Worm (Caenorhabditis elegans) whole organism, L3 larva: ENCODE data around the gene Y44A6D.1.

Experiments
- R02D3.7 ChIP-seq: fragments of 150-350 bp; optimal IDR thresholded peaks from 2 replicates; lab custom pipeline; 2014; ENCODE audit warnings: missing biosample characterization, missing genetic modification characterization
- ZK546.5 ChIP-seq: sonication (generic microtip); optimal IDR thresholded peaks from 2 replicates; lab custom pipeline; 2017; ENCODE audit warnings: missing biosample characterization, missing genetic modification characterization
- aly-2 ChIP-seq: fragments of 150-350 bp; optimal IDR thresholded peaks from 2 replicates; lab custom pipeline; 2014; ENCODE audit warnings: missing biosample characterization, missing genetic modification characterization
- ama-1 ChIP-seq: fragments of 150-350 bp; optimal IDR thresholded peaks from 2 replicates; lab custom pipeline; 2018
- ceh-28 ChIP-seq: fragments of 150-350 bp; optimal IDR thresholded peaks from 2 replicates; lab custom pipeline; 2014; ENCODE audit warnings: missing biosample characterization, missing genetic modification reagents, missing genetic modification characterization
- ceh-82 ChIP-seq: fragments of 150-350 bp; optimal IDR thresholded peaks from 2 replicates; lab custom pipeline; 2014; ENCODE audit warnings: missing biosample characterization, missing genetic modification characterization
- ceh-9 ChIP-seq: sonication (generic microtip); optimal IDR thresholded peaks from 2 replicates; lab custom pipeline; 2018; ENCODE audit warnings: missing biosample characterization, missing genetic modification characterization
- daf-12 ChIP-seq: fragments of 150-350 bp; optimal IDR thresholded peaks from 2 replicates; lab custom pipeline; 2014; ENCODE audit warnings: missing biosample characterization, missing genetic modification reagents, missing genetic modification characterization
- egl-27 ChIP-seq: sonication (generic microtip); optimal IDR thresholded peaks from 4 replicates; lab custom pipeline; 2017; ENCODE audit warnings: missing biosample characterization, missing genetic modification reagents, missing genetic modification characterization
- egl-5 ChIP-seq: fragments of 150-350 bp; optimal IDR thresholded peaks from 2 replicates; lab custom pipeline; 2017; ENCODE audit warnings: missing biosample characterization, missing genetic modification reagents, missing genetic modification characterization, inconsistent platforms
- elt-2 ChIP-seq: sonication (generic microtip); optimal IDR thresholded peaks from 2 replicates; lab custom pipeline; 2016; ENCODE audit warnings: missing genetic modification reagents, mild to moderate bottlenecking, missing genetic modification characterization, missing compliant biosample characterization
- elt-3 ChIP-seq, 3 experiments: fragments of 150-350 bp in 1 of 3; sonication (generic microtip) in 2 of 3; optimal IDR thresholded peaks; 2 replicates in 2 of 3; 4 replicates in 1 of 3; lab custom pipeline; 2014 to 2017; ENCODE audit warnings: missing biosample characterization in 3 of 3, missing genetic modification characterization in 3 of 3
- fkh-2 ChIP-seq: fragments of 150-350 bp; optimal IDR thresholded peaks from 2 replicates; lab custom pipeline; 2014; ENCODE audit warnings: missing biosample characterization, missing genetic modification reagents, missing genetic modification characterization
- hmg-11 ChIP-seq: sonication (generic microtip); optimal IDR thresholded peaks from 2 replicates; lab custom pipeline; 2016; ENCODE audit warnings: missing genetic modification characterization, missing compliant biosample characterization
- lin-15B ChIP-seq: fragments of 150-350 bp; optimal IDR thresholded peaks from 2 replicates; lab custom pipeline; 2014; ENCODE audit warnings: missing biosample characterization, missing genetic modification characterization
- lsy-12 ChIP-seq: sonication (generic microtip); optimal IDR thresholded peaks from 2 replicates; lab custom pipeline; 2016; ENCODE audit warnings: mild to moderate bottlenecking, missing genetic modification characterization, missing compliant biosample characterization
- mdl-1 ChIP-seq: fragments of 150-350 bp; optimal IDR thresholded peaks from 2 replicates; lab custom pipeline; 2014; ENCODE audit warnings: missing biosample characterization, missing genetic modification characterization
- mml-1 ChIP-seq: fragments of 150-350 bp; sonication (generic microtip); optimal IDR thresholded peaks from 3 replicates; lab custom pipeline; 2014; ENCODE audit warnings: missing biosample characterization, missing genetic modification characterization
- nfya-1 ChIP-seq: sonication (generic microtip); optimal IDR thresholded peaks from 2 replicates; lab custom pipeline; 2017; ENCODE audit warnings: missing genetic modification characterization, mild to moderate bottlenecking, missing compliant biosample characterization, antibody characterized with exemption, moderate library complexity; ENCODE audit not compliant: insufficient read depth
- nhr-12 ChIP-seq: fragments of 150-350 bp; optimal IDR thresholded peaks from 2 replicates; lab custom pipeline; 2014; ENCODE audit warnings: missing biosample characterization, missing genetic modification characterization
- nhr-23 ChIP-seq: fragments of 150-350 bp; optimal IDR thresholded peaks from 2 replicates; lab custom pipeline; 2014; ENCODE audit warnings: missing biosample characterization, missing genetic modification reagents, missing genetic modification characterization
- nhr-237 ChIP-seq: fragments of 150-350 bp; optimal IDR thresholded peaks from 2 replicates; lab custom pipeline; 2014; ENCODE audit warnings: missing biosample characterization, missing genetic modification characterization
- nhr-25 ChIP-seq: sonication (generic microtip); optimal IDR thresholded peaks from 2 replicates; lab custom pipeline; 2017; ENCODE audit warnings: missing biosample characterization, missing genetic modification characterization
- nhr-43 ChIP-seq: sonication (generic microtip); optimal IDR thresholded peaks from 2 replicates; lab custom pipeline; 2016; ENCODE audit warnings: mild to moderate bottlenecking, missing genetic modification characterization, missing compliant biosample characterization; ENCODE audit not compliant: poor library complexity, severe bottlenecking
- nhr-76 ChIP-seq: fragments of 150-350 bp; sonication (generic microtip); optimal IDR thresholded peaks from 5 replicates; lab custom pipeline; 2014; ENCODE audit warnings: missing biosample characterization, missing genetic modification characterization
- nhr-77 ChIP-seq: fragments of 150-350 bp; optimal IDR thresholded peaks from 2 replicates; lab custom pipeline; 2014; ENCODE audit warnings: missing biosample characterization, missing genetic modification characterization
- pqm-1 ChIP-seq: fragments of 150-350 bp; optimal IDR thresholded peaks from 2 replicates; lab custom pipeline; 2017; ENCODE audit warnings: missing biosample characterization, missing genetic modification characterization, inconsistent platforms
- sea-2 ChIP-seq: fragments of 150-350 bp; sonication (generic microtip); optimal IDR thresholded peaks from 4 replicates; lab custom pipeline; 2014; ENCODE audit warnings: missing biosample characterization, missing genetic modification reagents, missing genetic modification characterization
- skn-1 ChIP-seq: fragments of 150-350 bp; optimal IDR thresholded peaks from 2 replicates; lab custom pipeline; 2014; ENCODE audit warnings: missing biosample characterization, missing genetic modification characterization
- snpc-4 ChIP-seq: fragments of 150-350 bp; optimal IDR thresholded peaks from 2 replicates; lab custom pipeline; 2014; ENCODE audit warnings: missing biosample characterization, missing genetic modification characterization
- tbx-2 ChIP-seq: sonication (generic microtip); optimal IDR thresholded peaks from 2 replicates; lab custom pipeline; 2016; ENCODE audit warnings: mild to moderate bottlenecking, missing genetic modification characterization, missing compliant biosample characterization
- unc-39 ChIP-seq: sonication (generic microtip); optimal IDR thresholded peaks from 4 replicates; lab custom pipeline; 2017; ENCODE audit warnings: missing biosample characterization, missing genetic modification characterization
- unc-62 ChIP-seq: fragments of 150-350 bp; sonication (generic microtip); optimal IDR thresholded peaks from 4 replicates; lab custom pipeline; 2014; ENCODE audit warnings: missing biosample characterization, missing genetic modification reagents, missing genetic modification characterization
- zag-1 ChIP-seq: fragments of 150-350 bp; optimal IDR thresholded peaks from 2 replicates; lab custom pipeline; 2014; ENCODE audit warnings: missing biosample characterization, missing genetic modification characterization
- ztf-11 ChIP-seq: fragments of 150-350 bp; optimal IDR thresholded peaks from 2 replicates; lab custom pipeline; 2014; ENCODE audit warnings: missing biosample characterization, missing genetic modification characterization
- ztf-4 ChIP-seq: fragments of 150-350 bp; optimal IDR thresholded peaks from 2 replicates; lab custom pipeline; 2014; ENCODE audit warnings: missing biosample characterization, missing genetic modification characterization

Y44A6D.1 gene

DNA sequence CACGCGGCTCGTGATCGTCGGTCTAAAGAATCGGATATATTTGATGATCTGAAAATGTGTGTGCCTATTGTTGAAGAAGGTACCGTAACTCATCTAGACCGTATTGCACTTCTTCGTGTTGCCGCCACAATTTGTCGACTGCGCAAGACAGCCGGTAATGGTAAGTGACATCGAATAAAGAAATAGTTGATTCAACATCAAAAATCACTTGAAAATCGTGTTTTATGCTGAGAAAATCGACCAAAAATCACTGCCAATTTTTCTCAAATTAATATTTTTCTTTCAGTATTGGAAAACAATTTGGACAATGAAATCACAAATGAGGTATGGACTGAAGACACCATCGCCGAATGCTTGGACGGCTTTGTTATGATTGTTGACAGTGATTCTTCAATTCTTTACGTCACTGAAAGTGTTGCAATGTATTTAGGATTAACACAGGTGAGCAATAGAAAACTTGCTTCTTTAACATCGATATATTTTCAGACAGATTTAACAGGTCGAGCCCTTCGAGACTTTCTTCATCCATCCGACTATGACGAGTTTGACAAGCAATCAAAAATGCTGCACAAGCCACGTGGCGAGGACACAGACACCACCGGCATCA, 8.4 kb downstream of the Y44A6D.1 start:
- TF ChIP-seq aly-2 (tag; lab: Kevin White, UChicago), result no peak
- peak; percentile 27 for TF ChIP-seq ama-1 (lab: Kevin White, UChicago)

DNA sequence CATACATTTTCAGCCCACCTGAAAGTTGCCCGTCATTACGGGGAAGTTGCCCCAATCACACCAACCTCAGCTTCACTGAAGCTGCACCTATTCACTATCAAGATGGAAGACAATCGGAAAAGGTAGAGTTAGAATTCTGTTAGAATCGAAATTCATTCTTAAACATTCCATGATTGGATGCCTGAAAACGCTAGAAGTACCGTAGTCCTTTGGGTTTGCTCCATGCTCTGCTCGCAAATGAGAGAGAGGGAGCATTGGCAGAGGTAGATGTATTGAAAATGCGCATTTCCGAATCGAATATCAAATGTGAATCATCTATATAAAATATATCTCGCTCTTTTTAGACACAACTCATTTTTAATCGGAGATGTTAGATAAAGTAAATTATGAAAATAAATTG, 9.4 kb downstream of the Y44A6D.1 start, which contains the start of gene hif-1:
Gene hif-1 (plus strand): TSS at position 8 of the 400 bp plus-strand sequence.
- TF ChIP-seq mdl-1 (tag; lab: Kevin White, UChicago) (no peak), egl-27 (no peak), nfya-1 (tag; lab: Kevin White, UChicago) (peak; percentile 65), ama-1 (lab: Kevin White, UChicago) (peak; percentile 65), nhr-25 (no peak), ZK546.5 (tag; lab: Kevin White, UChicago) (no peak), snpc-4 (tag; lab: Kevin White, UChicago) (no peak), daf-12 (tag; lab: Kevin White, UChicago) (no peak), nhr-77 (tag; lab: Kevin White, UChicago) (no peak), ceh-28 (tag; lab: Kevin White, UChicago) (no peak), fkh-2 (tag; lab: Kevin White, UChicago) (no peak), egl-5 (no peak), lsy-12 (tag; lab: Kevin White, UChicago) (no peak), tbx-2 (no peak), pqm-1 (tag; lab: Kevin White, UChicago) (no peak), skn-1 (no peak), ceh-82 (tag; lab: Kevin White, UChicago) (no peak), unc-39 (tag; lab: Kevin White, UChicago) (no peak)

DNA sequence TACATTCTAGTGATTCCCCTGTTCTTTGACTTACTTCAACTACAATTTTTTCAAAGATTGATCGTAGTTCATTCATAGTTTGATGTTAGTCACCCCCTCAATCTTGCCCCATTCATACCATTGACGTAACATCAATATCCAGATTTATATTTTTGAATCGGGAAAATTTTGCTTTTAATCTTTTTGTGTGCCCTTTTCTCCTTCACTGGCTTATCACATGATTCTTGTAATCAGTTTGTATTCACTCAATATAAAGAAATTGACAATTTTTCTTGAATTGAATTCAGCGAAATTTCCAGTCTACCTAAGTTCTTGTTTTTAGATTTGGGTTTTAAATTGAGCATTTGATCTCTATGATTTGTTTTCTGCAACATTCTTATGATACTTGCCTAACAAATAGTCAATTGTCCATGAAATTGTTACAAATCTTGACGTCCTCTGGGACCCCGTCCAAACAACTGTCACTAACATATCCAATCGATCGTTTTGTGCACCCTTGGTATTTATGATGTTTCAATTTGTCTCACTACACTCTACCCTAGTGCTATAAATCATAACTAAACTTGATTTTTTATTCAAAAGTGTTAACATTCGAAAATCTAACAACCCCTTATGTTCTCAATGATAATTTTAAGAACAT, 10.0 kb downstream of the Y44A6D.1 start:
- TF ChIP-seq nhr-237 (tag; lab: Kevin White, UChicago) (no peak), nhr-43 (tag; lab: Kevin White, UChicago) (peak; percentile 19)

DNA sequence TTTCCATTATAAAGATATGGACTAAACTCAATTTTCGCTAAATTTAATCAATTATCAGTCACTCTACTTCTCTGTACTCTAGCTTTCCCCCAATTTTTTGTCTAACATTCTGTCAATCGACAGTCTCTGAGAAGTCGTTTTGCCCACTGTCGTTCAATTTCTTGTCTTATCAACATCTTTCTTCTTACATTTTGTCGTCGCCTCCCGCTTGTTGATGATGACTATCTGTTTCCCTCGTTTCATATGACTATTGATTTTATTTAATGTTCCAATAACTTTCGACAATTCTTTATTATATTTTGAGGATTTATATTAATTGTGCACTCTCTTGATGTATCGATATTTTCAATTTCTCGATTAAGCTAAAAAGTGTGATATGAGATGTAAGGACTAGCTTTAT, 10.9 kb downstream of the Y44A6D.1 start:
- TF ChIP-seq mml-1 (tag; lab: Kevin White, UChicago) (no peak), elt-2 (tag; lab: Kevin White, UChicago) (peak; percentile 41), ama-1 (lab: Kevin White, UChicago) (peak; percentile 65), zag-1 (tag; lab: Kevin White, UChicago) (no peak), egl-27 (no peak), fkh-2 (tag; lab: Kevin White, UChicago) (no peak), snpc-4 (tag; lab: Kevin White, UChicago) (no peak), nhr-43 (tag; lab: Kevin White, UChicago) (no peak), R02D3.7 (no peak), unc-62 (GFP tag; lab: Kevin White, UChicago) (no peak), ZK546.5 (tag; lab: Kevin White, UChicago) (no peak), ztf-4 (no peak), ceh-28 (tag; lab: Kevin White, UChicago) (peak; percentile 18), nhr-76 (tag; lab: Kevin White, UChicago) (no peak), hmg-11 (tag; lab: Kevin White, UChicago) (no peak), ceh-9 (tag; lab: Kevin White, UChicago) (no peak), nhr-237 (tag; lab: Kevin White, UChicago) (no peak), lin-15B (tag; lab: Kevin White, UChicago) (no peak), elt-3 (tag; optimal IDR thresholded peaks at IDR 0.05; lab: Kevin White, UChicago) (peak in 1 of 3 experiments; percentile 30), nhr-12 (no peak), ztf-11 (tag; lab: Kevin White, UChicago) (no peak), sea-2 (no peak), nhr-23 (peak; percentile 47), pqm-1 (tag; lab: Kevin White, UChicago) (peak; percentile 45), ceh-82 (tag; lab: Kevin White, UChicago) (no peak)
